Worm (Caenorhabditis elegans): ENCODE results near the gene T25B2.4.

Gene T25B2.4

ce11 chrX:6219892-6220291 is 41.8 kb downstream of the T25B2.4 start:
- TF ChIP-seq unc-62 (GFP tag; optimal IDR thresholded peaks at IDR 0.05) = no peak

- TF ChIP-seq unc-62 (GFP tag; optimal IDR thresholded peaks at IDR 0.05) = no peak
Measured at ce11 chrX:6221097-6221496, 43.1 kb downstream of the T25B2.4 start.

ce11 chrX:6224841-6225240 is 46.8 kb downstream of the T25B2.4 start:
- TF ChIP-seq unc-62 (GFP tag; optimal IDR thresholded peaks at IDR 0.05) = no peak
